Fruit fly (Drosophila melanogaster): ENCODE measurements around the gene Ndc80.

The Ndc80 gene

dm6 chrX:13643961-13644360, 32.1 kb upstream of the Ndc80 start (continued):
- TF ChIP-seq CrebB (tag; optimal IDR thresholded peaks at IDR 0.05) = no peak
- peak; percentile 44 for TF ChIP-seq CG18764 (GFP tag; optimal IDR thresholded peaks at IDR 0.05)
- TF ChIP-seq H15 (GFP tag; IDR thresholded peaks at IDR 0.05) = peak; percentile 31; the same call in 1 of the 3 replicates
- peak; percentile 29 for TF ChIP-seq Jarid2 (GFP tag; optimal IDR thresholded peaks at IDR 0.05)
- TF ChIP-seq cg (GFP tag; optimal IDR thresholded peaks at IDR 0.05) = no peak
- TF ChIP-seq eyg (GFP tag; optimal IDR thresholded peaks at IDR 0.05) = no peak
- TF ChIP-seq CG33213 (GFP tag; optimal IDR thresholded peaks at IDR 0.05) = peak; percentile 6
- no peak for TF ChIP-seq CG15073 (GFP tag; optimal IDR thresholded peaks at IDR 0.05)
- no peak for TF ChIP-seq CG31388 (GFP tag; optimal IDR thresholded peaks at IDR 0.05)
- TF ChIP-seq salm (tag; optimal IDR thresholded peaks at IDR 0.05) = no peak
- peak; percentile 68 for TF ChIP-seq CG1603 (tag; optimal IDR thresholded peaks at IDR 0.05)
- no peak for TF ChIP-seq Doc2 (GFP tag; IDR thresholded peaks at IDR 0.05)
- TF ChIP-seq Doc3 (GFP tag; IDR thresholded peaks at IDR 0.05; ENCODE audit: partially characterized antibody) = no peak
- no peak for TF ChIP-seq fru (optimal IDR thresholded peaks at IDR 0.05)
- no peak for TF ChIP-seq NfI (GFP tag; optimal IDR thresholded peaks at IDR 0.05)
- peak; percentile 44 for TF ChIP-seq CG18476 (GFP tag; optimal IDR thresholded peaks at IDR 0.05)
- TF ChIP-seq chif (GFP tag; optimal IDR thresholded peaks at IDR 0.05) = peak in 1 of 2 experiments; percentile 51
- TF ChIP-seq YL-1 (GFP tag; optimal IDR thresholded peaks at IDR 0.05) = no peak
- TF ChIP-seq gcm2 (GFP tag; optimal IDR thresholded peaks at IDR 0.05) = no peak
- TF ChIP-seq CG31224 (GFP tag; IDR thresholded peaks at IDR 0.05) = peak; percentile 21; the same call in 1 of the 2 replicates
- TF ChIP-seq tin (GFP tag; optimal IDR thresholded peaks at IDR 0.05) = peak; percentile 34
- TF ChIP-seq unpg (GFP tag; optimal IDR thresholded peaks at IDR 0.05) = peak; percentile 40
- no peak for TF ChIP-seq CG14965 (GFP tag; optimal IDR thresholded peaks at IDR 0.05; ENCODE audit: borderline replicate concordance)
- peak; percentile 60 for TF ChIP-seq nmo (GFP tag; optimal IDR thresholded peaks at IDR 0.05)
- no peak for TF ChIP-seq hth (optimal IDR thresholded peaks at IDR 0.05)
- peak; percentile 19 for TF ChIP-seq her (GFP tag; optimal IDR thresholded peaks at IDR 0.05)
- peak; percentile 37 for TF ChIP-seq jing (GFP tag; optimal IDR thresholded peaks at IDR 0.05)
- TF ChIP-seq zen2 (GFP tag; IDR thresholded peaks at IDR 0.05; ENCODE audit: partially characterized antibody) = no peak
- no peak for TF ChIP-seq Dip2 (GFP tag; IDR thresholded peaks at IDR 0.05)
- peak; percentile 10 for TF ChIP-seq tap (tag; optimal IDR thresholded peaks at IDR 0.05)
- TF ChIP-seq CG13775 (GFP tag; optimal IDR thresholded peaks at IDR 0.05) = peak; percentile 15
- no peak for TF ChIP-seq ac (GFP tag; optimal IDR thresholded peaks at IDR 0.05)
- TF ChIP-seq run (tag; optimal IDR thresholded peaks at IDR 0.05) = no peak
- peak; percentile 60 for TF ChIP-seq CG17361 (GFP tag; IDR thresholded peaks at IDR 0.05)
- peak; percentile 69 for TF ChIP-seq sens-2 (GFP tag; IDR thresholded peaks at IDR 0.05)
- no peak for TF ChIP-seq aop (GFP tag; IDR thresholded peaks at IDR 0.05)
- no peak for TF ChIP-seq B-H2 (GFP tag; optimal IDR thresholded peaks at IDR 0.05)
- peak; percentile 54 for TF ChIP-seq CG30403 (GFP tag; optimal IDR thresholded peaks at IDR 0.05)
- peak; percentile 31; the same call in 1 of the 3 replicates for TF ChIP-seq CG7357 (GFP tag; IDR thresholded peaks at IDR 0.05)
- TF ChIP-seq CG8290 (GFP tag; optimal IDR thresholded peaks at IDR 0.05) = no peak
- peak in 1 of 2 experiments; percentile 37 for TF ChIP-seq CG8290 (tag; optimal IDR thresholded peaks at IDR 0.05)
- TF ChIP-seq ranshi (GFP tag; IDR thresholded peaks at IDR 0.05) = peak; percentile 72
- no peak for TF ChIP-seq CG9215 (GFP tag; IDR thresholded peaks at IDR 0.05)
- peak; percentile 46 for TF ChIP-seq CG8089 (GFP tag; optimal IDR thresholded peaks at IDR 0.05)
- TF ChIP-seq CG14050 (GFP tag; IDR thresholded peaks at IDR 0.05) = no peak; the same call in 2 of the 3 replicates
- TF ChIP-seq zfh1 (GFP tag; IDR thresholded peaks at IDR 0.05) = peak; percentile 70; the same call in 2 of the 3 replicates
- peak; percentile 51 for TF ChIP-seq CG14710 (tag; optimal IDR thresholded peaks at IDR 0.05)
- peak; percentile 55 for TF ChIP-seq pum (GFP tag; optimal IDR thresholded peaks at IDR 0.05)
- TF ChIP-seq Drgx (GFP tag; IDR thresholded peaks at IDR 0.05) = 0 out of 2 replicates have a peak, but pooled peaks have one; percentile 14
- no peak for TF ChIP-seq Camta (GFP tag; optimal IDR thresholded peaks at IDR 0.05)
- no peak for TF ChIP-seq al (GFP tag; IDR thresholded peaks at IDR 0.05)
- no peak for TF ChIP-seq Nf-YC (tag; optimal IDR thresholded peaks at IDR 0.05)
- peak; percentile 39 for TF ChIP-seq CG10209 (GFP tag; optimal IDR thresholded peaks at IDR 0.05)
